Worm (Caenorhabditis elegans) whole organism, midembryonic: ENCODE data around the gene cth-2.

ENCODE experiments used
- T22C8.4 ChIP-seq: fragments of 200-800 bp; sonication (Bioruptor generic); IDR thresholded peaks from 2 replicates; pipeline ENCODE4 v1.3.6; 2022; ENCODE audit warnings: missing genetic modification characterization, missing compliant biosample characterization
- cog-1 ChIP-seq: sonication (generic microtip); optimal IDR thresholded peaks from 2 replicates; lab custom pipeline; 2016; ENCODE audit warnings: missing genetic modification characterization, missing compliant biosample characterization
- flt-1 ChIP-seq: fragments of 200-800 bp; sonication (Bioruptor generic); IDR thresholded peaks from 2 replicates; pipeline ENCODE4 v1.3.6; 2022; ENCODE audit warnings: missing genetic modification characterization, missing compliant biosample characterization
- klf-2 ChIP-seq: fragments of 200-800 bp; sonication (Bioruptor generic); conservative IDR thresholded peaks from 2 replicates; pipeline ENCODE4 v1.3.6; 2022; ENCODE audit warnings: missing genetic modification reagents, missing genetic modification characterization, missing compliant biosample characterization
- med-1 ChIP-seq: sonication (generic microtip); optimal IDR thresholded peaks from 2 replicates; lab custom pipeline; 2017; ENCODE audit warnings: missing genetic modification characterization, mild to moderate bottlenecking, missing compliant biosample characterization, antibody characterized with exemption, missing genetic modification reagents; ENCODE audit not compliant: insufficient read depth
- ref-1 ChIP-seq: fragments of 200-800 bp; sonication (Bioruptor generic); conservative IDR thresholded peaks from 2 replicates; pipeline ENCODE4 v1.3.6; 2022; ENCODE audit warnings: missing genetic modification reagents, missing genetic modification characterization, missing compliant biosample characterization
- tab-1 ChIP-seq: fragments of 200-800 bp; sonication (Bioruptor generic); IDR thresholded peaks from 2 replicates; pipeline ENCODE4 v1.3.6; 2022; ENCODE audit warnings: missing genetic modification characterization, missing compliant biosample characterization
- ztf-23 ChIP-seq: fragments of 200-800 bp; sonication (Bioruptor generic); IDR thresholded peaks from 2 replicates; pipeline ENCODE4 v1.3.6; 2022; ENCODE audit warnings: missing genetic modification reagents, missing genetic modification characterization, missing compliant biosample characterization
- ztf-29 ChIP-seq: fragments of 200-800 bp; sonication (Bioruptor generic); IDR thresholded peaks from 2 replicates; pipeline ENCODE4 v1.3.6; 2022; ENCODE audit warnings: missing genetic modification reagents, missing genetic modification characterization, missing compliant biosample characterization

Gene cth-2

ce11 chrII:7051778-7052177 is 6.0 kb downstream of the cth-2 start, which contains the start of gene ZK1127.12:
Gene ZK1127.12, plus strand, starts transcription at chrII:7052078.
- no peak for TF ChIP-seq flt-1 (GFP tag; lab: Robert Waterston, UW)
- TF ChIP-seq med-1 (GFP tag; lab: Kevin White, UChicago): no peak
- TF ChIP-seq klf-2 (GFP tag; lab: Robert Waterston, UW): no peak
- no peak for TF ChIP-seq ztf-23 (GFP tag; lab: Robert Waterston, UW)

DNA sequence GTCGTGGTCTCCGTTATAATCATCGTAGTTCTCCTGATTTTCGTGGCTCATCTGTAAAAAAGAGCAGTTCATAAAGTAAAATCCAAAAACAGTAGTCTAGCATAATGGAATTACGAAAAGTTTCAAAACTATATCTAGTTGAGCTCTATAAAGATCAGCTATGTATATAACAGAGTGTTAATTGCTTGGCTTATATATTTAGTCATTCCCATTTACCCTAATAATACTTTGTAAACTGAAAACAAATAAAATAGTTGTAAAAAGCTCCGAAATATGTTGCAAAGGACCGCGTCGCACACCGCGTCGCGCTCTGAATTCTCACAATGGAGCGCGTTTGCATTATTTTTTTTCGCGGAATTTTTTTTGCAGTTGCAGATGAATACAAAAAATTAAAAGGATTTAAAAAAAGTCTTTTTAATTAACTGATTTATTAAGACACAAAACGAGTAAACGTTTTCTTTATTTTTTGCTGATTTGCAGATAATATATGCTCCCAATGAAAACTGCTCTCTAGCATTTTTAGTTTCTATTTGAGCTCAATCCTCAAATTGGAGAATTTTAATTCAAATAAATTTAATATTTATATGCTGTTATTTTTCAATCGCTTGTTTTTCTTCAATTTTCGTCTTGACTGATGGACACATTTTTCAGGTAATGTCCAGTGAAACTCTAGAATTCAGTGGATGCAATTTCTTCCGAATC is 7.6 kb downstream of the cth-2 start, which contains the start of the genes tcer-1 and ZK1127.5:
TSS of gene tcer-1 (minus strand) at position 51 of the 702 bp plus-strand sequence.
TSS of gene ZK1127.5 (plus strand) at position 652 of the 702 bp plus-strand sequence.
- TF ChIP-seq ztf-23 (GFP tag; lab: Robert Waterston, UW): no peak
- no peak for TF ChIP-seq T22C8.4 (GFP tag; lab: Robert Waterston, UW)

DNA sequence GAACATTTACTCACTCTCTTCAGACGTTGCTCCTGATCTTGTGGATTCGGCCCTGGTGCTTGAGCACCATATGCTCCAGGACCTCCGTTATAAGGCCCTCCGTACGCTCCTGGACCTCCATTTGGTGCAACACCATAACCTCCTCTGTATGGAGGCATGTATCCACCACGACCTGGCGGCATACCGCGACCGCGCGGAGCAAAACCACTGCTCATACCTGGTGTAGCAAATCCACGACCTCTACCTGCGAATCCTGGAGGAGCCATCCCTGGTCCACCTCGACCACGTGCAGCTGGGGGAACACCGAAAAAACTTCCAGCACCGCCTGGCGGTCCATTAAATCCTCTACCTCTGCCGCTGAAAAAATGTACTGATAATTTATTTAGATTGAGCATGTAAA is 8.3 kb downstream of the cth-2 start:
- no peak for TF ChIP-seq cog-1 (tag; lab: Kevin White, UChicago)
- TF ChIP-seq tab-1: 0 out of 2 replicates have a peak, but pooled peaks have one; percentile 59

DNA sequence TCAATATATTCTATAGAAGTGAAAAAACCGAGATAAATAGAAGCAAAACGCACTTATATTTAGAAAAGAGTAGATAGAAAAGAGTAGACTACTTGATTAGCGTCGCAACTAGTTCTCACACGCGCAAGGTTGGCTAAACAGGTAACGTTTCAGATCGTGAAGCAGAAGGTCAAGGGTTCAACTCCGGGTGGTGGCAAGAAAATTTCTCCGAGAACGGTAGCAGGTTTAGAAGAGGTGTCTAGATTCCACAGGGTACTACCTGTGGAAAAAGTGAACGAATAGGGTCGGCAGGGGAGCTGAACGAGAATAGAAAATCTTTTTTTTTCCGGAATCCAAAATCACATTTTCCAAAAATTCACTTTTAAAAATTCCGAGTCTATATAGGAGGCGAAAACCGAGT is 15.7 kb downstream of the cth-2 start:
- TF ChIP-seq flt-1 (GFP tag; lab: Robert Waterston, UW): peak; percentile 72; the same call in 1 of the 2 replicates
- peak; percentile 15; the same call in 1 of the 2 replicates for TF ChIP-seq tab-1
- TF ChIP-seq ztf-23 (GFP tag; lab: Robert Waterston, UW): peak; percentile 49; the same call in 1 of the 2 replicates
- TF ChIP-seq ref-1 (GFP tag; lab: Robert Waterston, UW): 0 out of 2 replicates have a peak, but pooled peaks have one; percentile 34
- TF ChIP-seq klf-2 (GFP tag; lab: Robert Waterston, UW): 0 out of 2 replicates have a peak, but pooled peaks have one; percentile 19

DNA sequence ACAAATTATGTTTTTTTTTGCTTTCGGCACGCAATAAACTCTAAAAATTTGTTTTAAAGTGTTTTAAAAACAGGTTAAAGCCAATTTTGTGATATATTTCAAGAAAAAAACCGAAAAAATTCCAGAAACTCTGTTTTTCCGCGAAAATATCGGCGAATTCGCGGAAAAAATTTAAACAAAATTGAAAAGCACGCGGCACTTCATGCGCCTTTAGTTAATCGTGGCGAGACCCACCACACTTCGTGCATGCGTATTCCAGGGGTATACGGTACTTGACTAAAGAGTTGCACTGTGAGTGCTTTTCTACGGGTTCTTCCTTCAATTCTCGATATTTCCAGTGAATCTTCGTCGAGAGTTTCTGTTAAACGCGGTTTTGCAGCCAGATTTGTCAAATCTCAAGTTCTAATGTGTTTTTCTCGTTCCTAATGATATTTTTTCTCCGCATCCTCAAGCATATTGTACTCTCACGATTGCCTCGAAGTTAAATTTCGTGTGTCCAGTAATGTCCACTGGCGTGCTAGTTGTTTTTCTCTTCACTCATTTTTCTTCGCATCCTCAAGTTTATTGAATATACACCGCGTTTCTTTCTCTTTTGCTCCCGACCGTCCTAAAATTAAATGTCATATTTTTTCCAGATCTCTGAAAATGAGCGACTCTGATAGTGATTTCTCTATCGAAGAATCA is 20.0 kb downstream of the cth-2 start, which contains the start of gene cin-4:
TSS of gene cin-4 (plus strand) at position 634 of the 684 bp plus-strand sequence.
- TF ChIP-seq flt-1 (GFP tag; lab: Robert Waterston, UW) (no peak), ref-1 (GFP tag; lab: Robert Waterston, UW) (no peak), ztf-29 (GFP tag; lab: Robert Waterston, UW) (no peak), klf-2 (GFP tag; lab: Robert Waterston, UW) (no peak), med-1 (GFP tag; lab: Kevin White, UChicago) (no peak), cog-1 (tag; lab: Kevin White, UChicago) (no peak), T22C8.4 (GFP tag; lab: Robert Waterston, UW) (no peak), tab-1 (no peak), ztf-23 (GFP tag; lab: Robert Waterston, UW) (no peak)

DNA sequence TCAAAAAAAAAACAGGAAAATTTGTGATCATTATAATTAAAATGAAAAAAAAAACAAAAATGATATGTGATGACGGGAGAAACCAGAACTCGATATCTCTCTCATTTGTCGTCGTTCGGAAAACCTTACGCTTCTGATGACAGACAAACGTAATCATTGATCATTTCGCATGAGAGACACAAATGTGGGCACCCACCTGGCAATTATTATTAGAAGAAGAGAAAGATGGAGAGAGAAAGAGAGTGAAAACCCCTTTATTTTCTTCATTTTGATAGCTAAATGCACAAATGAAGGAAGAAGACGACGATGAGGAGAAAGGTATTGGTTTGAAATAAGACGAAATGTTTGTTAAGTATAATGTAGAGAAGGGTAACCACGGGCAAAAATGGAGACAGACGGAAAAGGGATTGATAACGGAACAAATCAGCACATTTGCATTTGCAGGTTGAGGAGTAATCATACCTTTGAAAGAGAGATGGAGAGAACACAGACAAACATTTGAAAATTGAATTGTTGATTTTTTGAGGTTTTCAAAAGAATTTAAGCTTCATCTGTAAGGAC is 26.5 kb downstream of the cth-2 start:
- no peak for TF ChIP-seq flt-1 (GFP tag; lab: Robert Waterston, UW)
- no peak for TF ChIP-seq ztf-23 (GFP tag; lab: Robert Waterston, UW)
- no peak for TF ChIP-seq med-1 (GFP tag; lab: Kevin White, UChicago)
- no peak for TF ChIP-seq klf-2 (GFP tag; lab: Robert Waterston, UW)
- TF ChIP-seq tab-1: no peak
- no peak for TF ChIP-seq cog-1 (tag; lab: Kevin White, UChicago)
- no peak for TF ChIP-seq ztf-29 (GFP tag; lab: Robert Waterston, UW)
- no peak for TF ChIP-seq T22C8.4 (GFP tag; lab: Robert Waterston, UW)
- no peak for TF ChIP-seq ref-1 (GFP tag; lab: Robert Waterston, UW)

DNA sequence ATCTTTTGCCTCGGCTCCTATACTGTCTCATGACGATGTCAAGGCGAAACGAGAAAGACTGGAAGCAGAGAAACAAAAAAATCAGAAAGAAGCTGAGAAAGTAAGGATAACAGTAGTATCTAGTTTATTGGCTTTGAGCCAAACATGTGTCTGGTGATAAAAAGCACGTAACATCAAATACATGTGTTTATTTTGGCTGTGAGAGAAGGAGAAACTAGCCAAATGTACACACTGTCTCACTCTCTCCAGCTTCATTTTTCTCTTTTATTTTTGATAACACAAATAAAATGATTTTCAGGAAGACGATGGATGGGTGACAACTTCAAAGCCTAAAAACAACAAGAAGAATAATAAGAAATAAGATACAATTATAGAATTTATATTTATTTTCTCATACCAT is 28.2 kb downstream of the cth-2 start:
- no peak for TF ChIP-seq ref-1 (GFP tag; lab: Robert Waterston, UW)
- no peak for TF ChIP-seq T22C8.4 (GFP tag; lab: Robert Waterston, UW)
- TF ChIP-seq ztf-29 (GFP tag; lab: Robert Waterston, UW): no peak
- no peak for TF ChIP-seq ztf-23 (GFP tag; lab: Robert Waterston, UW)
- no peak for TF ChIP-seq tab-1
- TF ChIP-seq flt-1 (GFP tag; lab: Robert Waterston, UW): no peak
- TF ChIP-seq klf-2 (GFP tag; lab: Robert Waterston, UW): no peak
- TF ChIP-seq med-1 (GFP tag; lab: Kevin White, UChicago): no peak
- no peak for TF ChIP-seq cog-1 (tag; lab: Kevin White, UChicago)

ce11 chrII:7024897-7025852 is 32.6 kb downstream of the cth-2 start, which contains the start of gene znf-598:
Gene znf-598, plus strand, starts transcription at chrII:7025802.
- no peak for TF ChIP-seq tab-1
- TF ChIP-seq cog-1 (tag; lab: Kevin White, UChicago): peak; percentile 4
- TF ChIP-seq med-1 (GFP tag; lab: Kevin White, UChicago): no peak
